Fruit fly (Drosophila melanogaster): Measurements from ENCODE around the gene kuk.

DNA sequence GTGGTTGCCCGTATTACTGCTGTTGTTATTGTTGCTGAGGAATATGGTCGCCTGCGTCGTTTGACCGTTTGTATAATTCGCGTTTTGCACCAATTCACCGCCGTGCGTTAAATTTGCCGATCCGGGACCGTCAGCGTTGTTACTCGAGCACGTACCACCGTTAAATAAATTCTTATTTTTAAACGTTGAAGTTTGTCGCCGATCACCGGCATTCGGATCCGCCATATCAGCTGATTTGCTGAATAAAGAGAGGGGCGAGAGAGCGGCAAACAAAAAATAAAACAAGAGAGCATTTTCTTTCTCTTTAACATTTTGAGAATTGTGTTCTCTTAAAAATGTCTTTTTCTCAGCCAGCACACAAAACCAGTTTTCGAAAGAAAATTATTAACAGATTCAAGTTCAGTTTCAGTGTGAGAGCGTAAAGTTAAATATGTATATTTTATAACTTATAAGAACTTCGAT lies 38.9 kb downstream of the kuk start:
- no peak for TF ChIP-seq Snoo (tag; optimal IDR thresholded peaks at IDR 0.05)
- TF ChIP-seq fd96Ca (GFP tag; IDR thresholded peaks at IDR 0.05), result no peak
- TF ChIP-seq CG14655 (GFP tag; optimal IDR thresholded peaks at IDR 0.05), result no peak
- TF ChIP-seq CG13204 (GFP tag; optimal IDR thresholded peaks at IDR 0.05), result no peak
- no peak for TF ChIP-seq CG10348 (GFP tag; IDR thresholded peaks at IDR 0.05)
- peak; percentile 43 for TF ChIP-seq Pif1A (GFP tag; optimal IDR thresholded peaks at IDR 0.05)
- TF ChIP-seq gl (tag; optimal IDR thresholded peaks at IDR 0.05), result no peak
- TF ChIP-seq Pif1B (GFP tag; optimal IDR thresholded peaks at IDR 0.05), result peak; percentile 20
- TF ChIP-seq EcR (GFP tag; optimal IDR thresholded peaks at IDR 0.05), result peak; percentile 16
- TF ChIP-seq CG34367 (tag; optimal IDR thresholded peaks at IDR 0.05), result no peak
- no peak for TF ChIP-seq CG17806 (tag; optimal IDR thresholded peaks at IDR 0.05)
- no peak for TF ChIP-seq CG8159 (tag; optimal IDR thresholded peaks at IDR 0.05)
